Worm (Caenorhabditis elegans): ENCODE results near the gene wdfy-3.

wdfy-3 gene

ce11 chrIV:12703811-12704210, 50.6 kb downstream of the wdfy-3 start, which contains the start of gene C27D8.4:
Gene C27D8.4, plus strand, starts transcription at chrIV:12704111.
- no peak for TF ChIP-seq F37B4.10 (GFP tag; IDR thresholded peaks at IDR 0.05)
- TF ChIP-seq hmg-1.2 (GFP tag; IDR thresholded peaks at IDR 0.05) = no peak
- TF ChIP-seq lir-1 (GFP tag; conservative IDR thresholded peaks at IDR 0.05) = no peak
- no peak for TF ChIP-seq T07F8.4 (tag; optimal IDR thresholded peaks at IDR 0.05)
- no peak for TF ChIP-seq tbx-9 (tag; optimal IDR thresholded peaks at IDR 0.05; ENCODE audit: borderline replicate concordance)
- no peak for TF ChIP-seq nfya-1 (tag; optimal IDR thresholded peaks at IDR 0.05; ENCODE audit: borderline replicate concordance, insufficient read depth)
- TF ChIP-seq F33H1.4 (GFP tag; IDR thresholded peaks at IDR 0.05) = no peak
- TF ChIP-seq egl-18 (GFP tag; IDR thresholded peaks at IDR 0.05) = no peak
- no peak for TF ChIP-seq pha-4 (tag; optimal IDR thresholded peaks at IDR 0.05)
- no peak for TF ChIP-seq ccch-3 (GFP tag; optimal IDR thresholded peaks at IDR 0.05)
- TF ChIP-seq mxl-1 (tag; optimal IDR thresholded peaks at IDR 0.05) = no peak
- no peak for TF ChIP-seq Y53F4B.3 (GFP tag; IDR thresholded peaks at IDR 0.05)
- TF ChIP-seq nfya-2 (GFP tag; IDR thresholded peaks at IDR 0.05) = no peak

- peak; percentile 14 for TF ChIP-seq ztf-26 (tag; optimal IDR thresholded peaks at IDR 0.05)
- TF ChIP-seq B0019.2 (GFP tag; conservative IDR thresholded peaks at IDR 0.05) = no peak
Observed at ce11 chrIV:12710996-12711395, 57.8 kb downstream of the wdfy-3 start, which contains the start of gene C27D8.2. Gene C27D8.2, plus strand, starts transcription at chrIV:12711217.

ce11 chrIV:12711644-12712043, 58.4 kb downstream of the wdfy-3 start, which contains the start of gene C27D8.3:
Gene C27D8.3, minus strand, starts transcription at chrIV:12711744.
- no peak for TF ChIP-seq F33H1.4 (GFP tag; IDR thresholded peaks at IDR 0.05)

- TF ChIP-seq lin-40 (tag; optimal IDR thresholded peaks at IDR 0.05) = peak; percentile 59
- no peak for TF ChIP-seq cebp-1 (GFP tag; IDR thresholded peaks at IDR 0.05)
- peak; percentile 53 for TF ChIP-seq cebp-1 (tag; optimal IDR thresholded peaks at IDR 0.05)
- TF ChIP-seq somi-1 (GFP tag; optimal IDR thresholded peaks at IDR 0.05) = peak; percentile 34
- peak; percentile 18 for TF ChIP-seq attf-5 (GFP tag; optimal IDR thresholded peaks at IDR 0.05)
- peak; percentile 82 for TF ChIP-seq hmg-1.2 (GFP tag; IDR thresholded peaks at IDR 0.05)
- TF ChIP-seq ztf-26 (tag; optimal IDR thresholded peaks at IDR 0.05) = peak; percentile 76
- TF ChIP-seq rpc-1 (optimal IDR thresholded peaks at IDR 0.05) = no peak
- no peak for TF ChIP-seq rpc-1 (tag; optimal IDR thresholded peaks at IDR 0.05)
- TF ChIP-seq nhr-80 (tag; optimal IDR thresholded peaks at IDR 0.05) = peak; percentile 75
- TF ChIP-seq madf-8 (GFP tag; conservative IDR thresholded peaks at IDR 0.05) = no peak
- TF ChIP-seq ztf-22 (GFP tag; optimal IDR thresholded peaks at IDR 0.05) = peak; percentile 61
Observed at ce11 chrIV:12715947-12716382, 62.8 kb downstream of the wdfy-3 start.

DNA sequence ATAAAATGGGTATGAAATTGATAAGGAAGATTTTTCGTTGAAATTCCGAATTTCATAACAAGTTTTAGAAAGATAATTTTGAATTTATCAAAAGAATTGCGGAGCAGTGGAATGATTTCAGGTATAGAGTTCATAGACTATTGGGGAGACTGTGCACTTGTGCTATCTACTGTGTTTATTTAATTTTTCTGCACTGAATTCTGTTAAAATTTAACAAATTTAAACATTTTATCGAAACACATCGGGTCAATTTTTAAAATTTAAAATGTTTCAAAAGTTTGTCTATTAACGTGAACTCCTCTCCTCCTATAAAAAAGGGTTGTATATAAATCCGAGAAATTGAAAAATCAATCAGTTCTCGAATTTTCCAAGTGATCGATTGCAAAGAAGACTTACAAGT, 64.3 kb downstream of the wdfy-3 start, which contains the start of gene C27D8.1:
TSS of gene C27D8.1 (plus strand) at position 301 of the 400 bp plus-strand sequence.
- TF ChIP-seq nhr-27 (tag; optimal IDR thresholded peaks at IDR 0.05) (no peak), F10E7.11 (tag; optimal IDR thresholded peaks at IDR 0.05) (no peak), attf-6 (GFP tag; IDR thresholded peaks at IDR 0.05) (no peak), let-607 (tag; optimal IDR thresholded peaks at IDR 0.05) (no peak), C06A6.2 (GFP tag; conservative IDR thresholded peaks at IDR 0.05) (no peak), B0336.3 (GFP tag; IDR thresholded peaks at IDR 0.05) (no peak), D2030.7 (GFP tag; IDR thresholded peaks at IDR 0.05) (no peak), ets-4 (GFP tag; optimal IDR thresholded peaks at IDR 0.05) (no peak), cebp-2 (GFP tag; IDR thresholded peaks at IDR 0.05) (no peak), lin-40 (tag; optimal IDR thresholded peaks at IDR 0.05) (no peak), snpc-4 (GFP tag; optimal IDR thresholded peaks at IDR 0.05) (no peak), snpc-4 (tag; optimal IDR thresholded peaks at IDR 0.05) (no peak), tbp1 (GFP tag; optimal IDR thresholded peaks at IDR 0.05) (no peak), nfya-2 (GFP tag; IDR thresholded peaks at IDR 0.05) (no peak), nfyb-1 (GFP tag; IDR thresholded peaks at IDR 0.05) (no peak), egl-18 (GFP tag; IDR thresholded peaks at IDR 0.05) (no peak), hrde-1 (tag; optimal IDR thresholded peaks at IDR 0.05; ENCODE audit: borderline replicate concordance) (no peak), hlh-26 (GFP tag; conservative IDR thresholded peaks at IDR 0.05) (no peak)

Measured in whole organism, young adult.